Worm (Caenorhabditis elegans) whole organism, midembryonic: ENCODE measurements around the gene C50E3.9.

Experiments used
- T22C8.4 ChIP-seq: fragments of 200-800 bp; sonication (Bioruptor generic); IDR thresholded peaks from 2 replicates; pipeline ENCODE4 v1.3.6; 2022; ENCODE audit warnings: missing genetic modification characterization, missing compliant biosample characterization
- cog-1 ChIP-seq: sonication (generic microtip); optimal IDR thresholded peaks from 2 replicates; lab custom pipeline; 2016; ENCODE audit warnings: missing genetic modification characterization, missing compliant biosample characterization
- flt-1 ChIP-seq: fragments of 200-800 bp; sonication (Bioruptor generic); IDR thresholded peaks from 2 replicates; pipeline ENCODE4 v1.3.6; 2022; ENCODE audit warnings: missing genetic modification characterization, missing compliant biosample characterization
- klf-2 ChIP-seq: fragments of 200-800 bp; sonication (Bioruptor generic); conservative IDR thresholded peaks from 2 replicates; pipeline ENCODE4 v1.3.6; 2022; ENCODE audit warnings: missing genetic modification reagents, missing genetic modification characterization, missing compliant biosample characterization
- med-1 ChIP-seq: sonication (generic microtip); optimal IDR thresholded peaks from 2 replicates; lab custom pipeline; 2017; ENCODE audit warnings: missing genetic modification characterization, mild to moderate bottlenecking, missing compliant biosample characterization, antibody characterized with exemption, missing genetic modification reagents; ENCODE audit not compliant: insufficient read depth
- ref-1 ChIP-seq: fragments of 200-800 bp; sonication (Bioruptor generic); conservative IDR thresholded peaks from 2 replicates; pipeline ENCODE4 v1.3.6; 2022; ENCODE audit warnings: missing genetic modification reagents, missing genetic modification characterization, missing compliant biosample characterization
- tab-1 ChIP-seq: fragments of 200-800 bp; sonication (Bioruptor generic); IDR thresholded peaks from 2 replicates; pipeline ENCODE4 v1.3.6; 2022; ENCODE audit warnings: missing genetic modification characterization, missing compliant biosample characterization
- ztf-23 ChIP-seq: fragments of 200-800 bp; sonication (Bioruptor generic); IDR thresholded peaks from 2 replicates; pipeline ENCODE4 v1.3.6; 2022; ENCODE audit warnings: missing genetic modification reagents, missing genetic modification characterization, missing compliant biosample characterization
- ztf-29 ChIP-seq: fragments of 200-800 bp; sonication (Bioruptor generic); IDR thresholded peaks from 2 replicates; pipeline ENCODE4 v1.3.6; 2022; ENCODE audit warnings: missing genetic modification reagents, missing genetic modification characterization, missing compliant biosample characterization

Gene C50E3.9

DNA sequence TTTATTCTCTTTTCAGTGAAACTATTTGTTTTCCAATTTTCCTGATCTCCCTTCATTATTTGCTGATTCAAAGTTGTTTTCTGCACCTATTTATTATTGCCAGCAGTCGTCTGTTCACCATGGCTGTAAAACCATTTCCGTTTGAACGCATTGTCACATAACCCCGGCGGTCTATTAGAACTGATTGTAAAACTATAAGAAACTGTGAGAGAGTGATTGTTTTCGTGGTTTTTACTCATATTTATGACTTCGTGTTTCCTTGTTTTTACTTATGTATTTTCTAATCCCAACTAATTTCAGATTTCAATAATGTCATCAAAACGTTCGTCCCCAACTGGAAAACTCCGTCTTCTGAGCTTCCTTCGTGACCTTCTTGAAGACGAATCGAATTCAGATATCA lies 37.1 kb downstream of the C50E3.9 start, which contains the start of gene F19F10.1:
F19F10.1 (plus strand) TSS at position 301 of the 400 bp plus-strand sequence.
- TF ChIP-seq tab-1 (GFP tag; lab: Robert Waterston, UW) (no peak), T22C8.4 (GFP tag; lab: Robert Waterston, UW) (no peak), ref-1 (GFP tag; lab: Robert Waterston, UW) (no peak), med-1 (GFP tag; lab: Kevin White, UChicago) (no peak), ztf-29 (no peak), flt-1 (GFP tag; lab: Robert Waterston, UW) (no peak), klf-2 (GFP tag; lab: Robert Waterston, UW) (no peak), cog-1 (no peak), ztf-23 (GFP tag; lab: Robert Waterston, UW) (no peak)

DNA sequence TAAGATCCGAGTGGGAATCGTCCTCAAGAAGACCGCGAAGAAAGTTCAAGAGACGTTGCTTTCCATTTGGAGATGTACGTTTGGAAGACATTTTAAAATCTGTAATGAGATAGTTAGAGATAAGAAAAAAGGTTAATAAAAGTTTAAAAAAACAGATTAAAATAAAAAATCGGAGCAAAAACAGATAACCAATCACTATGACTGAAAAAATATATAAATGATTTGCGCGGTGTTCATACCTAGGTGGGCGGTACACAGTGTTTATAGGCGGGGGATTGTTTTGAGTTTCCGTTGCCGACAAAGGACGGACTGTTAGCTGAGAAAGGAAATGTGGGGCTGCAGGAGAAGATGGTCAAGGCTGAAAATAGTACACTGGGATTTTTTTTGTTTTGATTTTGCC lies 41.4 kb downstream of the C50E3.9 start, which contains the start of gene ets-7:
ets-7 (minus strand) TSS at position 101 of the 400 bp plus-strand sequence.
- TF ChIP-seq ztf-29 (no peak), flt-1 (GFP tag; lab: Robert Waterston, UW) (no peak), med-1 (GFP tag; lab: Kevin White, UChicago) (no peak), ztf-23 (GFP tag; lab: Robert Waterston, UW) (no peak), T22C8.4 (GFP tag; lab: Robert Waterston, UW) (no peak), cog-1 (no peak), tab-1 (GFP tag; lab: Robert Waterston, UW) (no peak), ref-1 (GFP tag; lab: Robert Waterston, UW) (no peak), klf-2 (GFP tag; lab: Robert Waterston, UW) (no peak)

DNA sequence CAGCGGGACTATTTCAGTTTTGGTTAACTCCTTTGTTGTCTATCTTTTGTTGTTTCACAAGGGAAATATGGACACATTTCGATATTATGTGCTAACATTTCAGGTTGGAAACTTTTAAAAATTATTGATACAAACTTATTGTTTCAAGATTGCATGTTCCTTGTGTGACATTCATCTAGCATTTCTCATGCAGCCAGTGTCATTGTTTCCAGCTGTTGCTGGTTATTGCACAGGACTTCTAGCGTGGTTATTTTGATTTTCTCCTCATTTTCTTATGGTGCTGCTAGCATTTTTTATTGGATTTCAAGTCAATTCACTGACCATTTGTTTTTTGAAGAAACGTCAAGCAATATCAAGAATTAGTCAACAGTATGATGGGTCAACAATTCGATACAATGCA lies 44.2 kb downstream of the C50E3.9 start:
- TF ChIP-seq cog-1 (no peak), med-1 (GFP tag; lab: Kevin White, UChicago) (no peak), ztf-29 (no peak), ztf-23 (GFP tag; lab: Robert Waterston, UW) (no peak)

DNA sequence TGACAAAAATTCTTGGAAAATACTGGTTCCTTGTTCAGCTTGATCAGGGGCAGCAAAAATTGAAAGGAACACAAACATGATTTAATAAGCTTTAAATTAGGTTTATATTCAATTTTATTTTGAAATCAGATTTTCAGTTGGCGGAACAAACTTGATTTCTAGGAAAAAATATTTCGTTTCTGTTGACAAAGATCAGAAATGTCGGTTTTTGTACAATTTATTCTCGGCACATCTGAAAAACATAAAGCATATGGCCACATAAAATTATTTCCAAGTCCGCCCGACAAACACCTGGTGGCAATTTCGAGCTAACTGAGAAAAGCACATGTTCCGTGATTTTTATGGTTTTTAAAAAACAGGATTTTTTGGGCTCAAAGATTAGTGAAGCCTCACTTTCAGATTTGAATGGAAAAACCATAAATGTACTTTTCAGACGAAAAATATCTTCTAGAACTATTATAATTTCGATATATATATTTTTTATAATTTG lies 46.1 kb downstream of the C50E3.9 start, which contains the start of gene ttr-10:
ttr-10 (minus strand) TSS at position 51 of the 490 bp plus-strand sequence.
- no peak for TF ChIP-seq cog-1
- no peak for TF ChIP-seq tab-1 (GFP tag; lab: Robert Waterston, UW)
- TF ChIP-seq T22C8.4 (GFP tag; lab: Robert Waterston, UW), result no peak
- no peak for TF ChIP-seq med-1 (GFP tag; lab: Kevin White, UChicago)
- no peak for TF ChIP-seq ztf-29
- no peak for TF ChIP-seq ref-1 (GFP tag; lab: Robert Waterston, UW)
- TF ChIP-seq klf-2 (GFP tag; lab: Robert Waterston, UW), result no peak
- TF ChIP-seq flt-1 (GFP tag; lab: Robert Waterston, UW), result no peak
- TF ChIP-seq ztf-23 (GFP tag; lab: Robert Waterston, UW), result no peak

DNA sequence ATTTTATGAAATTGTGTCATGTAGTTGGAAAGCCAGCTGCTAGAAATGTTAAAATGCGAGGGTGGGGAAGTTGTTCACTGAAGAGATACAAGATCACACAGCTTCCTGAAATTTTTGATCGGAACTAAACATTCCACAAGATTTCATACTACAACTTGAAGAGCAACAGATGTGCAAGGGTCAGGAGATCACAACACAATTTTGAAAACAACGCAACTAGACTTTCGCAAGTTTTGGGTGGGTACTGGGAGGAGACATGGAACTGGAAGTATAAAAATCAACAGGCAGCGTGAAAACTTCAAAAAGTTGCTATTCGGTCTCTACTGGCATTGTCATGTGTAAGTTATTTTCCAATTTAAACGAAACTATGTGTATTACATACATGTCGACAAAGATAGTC lies 48.2 kb downstream of the C50E3.9 start, which contains the start of gene F19F10.3:
F19F10.3 (plus strand) TSS at position 301 of the 400 bp plus-strand sequence.
- TF ChIP-seq T22C8.4 (GFP tag; lab: Robert Waterston, UW) (no peak), ref-1 (GFP tag; lab: Robert Waterston, UW) (no peak), ztf-29 (no peak), klf-2 (GFP tag; lab: Robert Waterston, UW) (no peak), cog-1 (no peak), ztf-23 (GFP tag; lab: Robert Waterston, UW) (no peak), med-1 (GFP tag; lab: Kevin White, UChicago) (no peak), tab-1 (GFP tag; lab: Robert Waterston, UW) (no peak)
